Fruit fly (Drosophila melanogaster) whole organism, prepupa: Measurements from ENCODE around the gene ntc.

ENCODE experiments used
- Blimp-1 ChIP-seq: fragments of 200-800 bp; sonication (Bioruptor generic); optimal IDR thresholded peaks from 3 replicates; lab custom pipeline; 2017; ENCODE audit warnings: missing biosample characterization, missing genetic modification characterization, mild to moderate bottlenecking, moderate library complexity, missing genetic modification reagents
- CG10631 ChIP-seq: fragments of 200-800 bp; sonication (Bioruptor generic); optimal IDR thresholded peaks from 2 replicates; lab custom pipeline; 2016; ENCODE audit warnings: missing biosample characterization, missing genetic modification characterization
- CG11294 ChIP-seq: fragments of 200-800 bp; sonication (Bioruptor generic); IDR thresholded peaks from 2 replicates; pipeline ENCODE4 v1.3.6; 2022; ENCODE audit warnings: missing biosample characterization, missing genetic modification characterization
- CG11902 ChIP-seq: fragments of 200-800 bp; sonication (Bioruptor generic); optimal IDR thresholded peaks from 3 replicates; lab custom pipeline; 2016; ENCODE audit warnings: missing biosample characterization, missing genetic modification characterization
- CG15336 ChIP-seq: fragments of 200-800 bp; sonication (Bioruptor generic); IDR thresholded peaks from 2 replicates; pipeline ENCODE4 v1.3.6; 2022; ENCODE audit warnings: missing biosample characterization, missing genetic modification characterization
- CG1621 ChIP-seq: fragments of 200-800 bp; sonication (Bioruptor generic); optimal IDR thresholded peaks from 3 replicates; lab custom pipeline; 2018; ENCODE audit warnings: missing biosample characterization, mild to moderate bottlenecking, missing genetic modification characterization
- CG16779 ChIP-seq: fragments of 200-800 bp; sonication (Bioruptor generic); optimal IDR thresholded peaks from 3 replicates; lab custom pipeline; 2017; ENCODE audit warnings: missing biosample characterization, mild to moderate bottlenecking, missing genetic modification characterization
- CG3032 ChIP-seq: fragments of 200-800 bp; optimal IDR thresholded peaks from 2 replicates; lab custom pipeline; 2019; ENCODE audit warnings: missing biosample characterization, mild to moderate bottlenecking, missing genetic modification characterization, moderate library complexity
- CG31627 ChIP-seq: fragments of 200-800 bp; sonication (Bioruptor generic); optimal IDR thresholded peaks from 3 replicates; lab custom pipeline; 2016; ENCODE audit warnings: missing biosample characterization, missing genetic modification characterization
- CG32006 ChIP-seq: fragments of 200-800 bp; sonication (Bioruptor generic); optimal IDR thresholded peaks from 3 replicates; lab custom pipeline; 2017; ENCODE audit warnings: missing biosample characterization, mild to moderate bottlenecking, missing genetic modification characterization
- CG34406 ChIP-seq: fragments of 200-800 bp; sonication (Bioruptor generic); optimal IDR thresholded peaks from 3 replicates; lab custom pipeline; 2016; ENCODE audit warnings: missing biosample characterization, missing genetic modification characterization
- CG3919 ChIP-seq: fragments of 200-800 bp; sonication (Bioruptor generic); optimal IDR thresholded peaks from 3 replicates; lab custom pipeline; 2016; ENCODE audit warnings: missing biosample characterization, missing genetic modification characterization
- CG4318 ChIP-seq: fragments of 200-800 bp; sonication (Bioruptor generic); optimal IDR thresholded peaks from 3 replicates; lab custom pipeline; 2017; ENCODE audit warnings: missing biosample characterization, mild to moderate bottlenecking, missing genetic modification characterization
- CG6163 ChIP-seq: fragments of 200-800 bp; sonication (Bioruptor generic); IDR thresholded peaks from 3 replicates; pipeline ENCODE4 v1.3.6; 2022; ENCODE audit warnings: missing biosample characterization, missing genetic modification characterization
- CG6276 ChIP-seq: fragments of 200-800 bp; sonication (Bioruptor generic); optimal IDR thresholded peaks from 2 replicates; lab custom pipeline; 2017; ENCODE audit warnings: missing biosample characterization, mild to moderate bottlenecking, missing genetic modification characterization
- CG6792 ChIP-seq: fragments of 200-800 bp; sonication (Bioruptor generic); optimal IDR thresholded peaks from 3 replicates; lab custom pipeline; 2016; ENCODE audit warnings: missing biosample characterization, missing genetic modification characterization
- CG7368 ChIP-seq: fragments of 200-800 bp; sonication (Bioruptor generic); optimal IDR thresholded peaks from 3 replicates; lab custom pipeline; 2016; ENCODE audit warnings: missing biosample characterization, missing genetic modification characterization
- CG8119 ChIP-seq: fragments of 200-800 bp; sonication (Bioruptor generic); IDR thresholded peaks from 3 replicates; pipeline ENCODE4 v1.3.6; 2022; ENCODE audit warnings: missing biosample characterization, missing genetic modification characterization
- CG8319 ChIP-seq: fragments of 200-800 bp; sonication (Bioruptor generic); optimal IDR thresholded peaks from 3 replicates; lab custom pipeline; 2016; ENCODE audit warnings: missing biosample characterization, missing genetic modification characterization
- CG9139 ChIP-seq: fragments of 200-800 bp; sonication (Bioruptor generic); optimal IDR thresholded peaks from 3 replicates; lab custom pipeline; 2017; ENCODE audit warnings: missing biosample characterization, mild to moderate bottlenecking, missing genetic modification characterization
- Eip75B ChIP-seq: fragments of 200-800 bp; sonication (Bioruptor generic); optimal IDR thresholded peaks from 3 replicates; lab custom pipeline; 2016; ENCODE audit warnings: missing biosample characterization, missing genetic modification characterization
- Eip78C ChIP-seq: fragments of 200-800 bp; sonication (Bioruptor generic); peaks from one replicate; lab custom pipeline; 2016; ENCODE audit warnings: missing biosample characterization, missing genetic modification characterization
- Eip93F ChIP-seq: fragments of 200-800 bp; sonication (Bioruptor generic); optimal IDR thresholded peaks from 2 replicates; lab custom pipeline; 2016; ENCODE audit warnings: missing biosample characterization, mild to moderate bottlenecking, missing genetic modification characterization
- Ets21C ChIP-seq: fragments of 200-800 bp; sonication (Bioruptor generic); optimal IDR thresholded peaks from 3 replicates; lab custom pipeline; 2016; ENCODE audit warnings: missing biosample characterization, missing genetic modification characterization
- Ets96B ChIP-seq: fragments of 200-800 bp; optimal IDR thresholded peaks from 2 replicates; lab custom pipeline; 2019; ENCODE audit warnings: missing biosample characterization, mild to moderate bottlenecking, missing genetic modification characterization, moderate library complexity
- Hr39 ChIP-seq: fragments of 200-800 bp; sonication (Bioruptor generic); optimal IDR thresholded peaks from 2 replicates; lab custom pipeline; 2016; ENCODE audit warnings: missing biosample characterization, missing genetic modification characterization
- Hr4 ChIP-seq: fragments of 200-800 bp; sonication (Bioruptor generic); optimal IDR thresholded peaks from 3 replicates; lab custom pipeline; 2016; ENCODE audit warnings: missing biosample characterization, missing genetic modification characterization
- Lpt ChIP-seq: fragments of 200-800 bp; sonication (Bioruptor generic); optimal IDR thresholded peaks from 3 replicates; lab custom pipeline; 2016; ENCODE audit warnings: missing biosample characterization, missing genetic modification characterization
- Met ChIP-seq: fragments of 200-800 bp; sonication (Bioruptor generic); optimal IDR thresholded peaks from 3 replicates; lab custom pipeline; 2016; ENCODE audit warnings: missing biosample characterization, missing genetic modification characterization
- OdsH ChIP-seq: fragments of 200-800 bp; sonication (Bioruptor generic); optimal IDR thresholded peaks from 3 replicates; lab custom pipeline; 2016; ENCODE audit warnings: missing biosample characterization, missing genetic modification characterization
- Sox14 ChIP-seq: fragments of 200-800 bp; sonication (Bioruptor generic); optimal IDR thresholded peaks from 3 replicates; lab custom pipeline; 2016; ENCODE audit warnings: missing biosample characterization, missing genetic modification characterization
- Sox15 ChIP-seq: fragments of 200-800 bp; sonication (Bioruptor generic); optimal IDR thresholded peaks from 3 replicates; lab custom pipeline; 2016; ENCODE audit warnings: missing biosample characterization, missing genetic modification characterization
- achi ChIP-seq: fragments of 200-800 bp; sonication (Bioruptor generic); optimal IDR thresholded peaks from 3 replicates; lab custom pipeline; 2016; ENCODE audit warnings: missing biosample characterization, missing genetic modification characterization
- acj6 ChIP-seq: fragments of 200-800 bp; sonication (Bioruptor generic); optimal IDR thresholded peaks from 3 replicates; lab custom pipeline; 2016; ENCODE audit warnings: missing biosample characterization, missing genetic modification characterization
- cyc ChIP-seq: fragments of 200-800 bp; sonication (Bioruptor generic); optimal IDR thresholded peaks from 3 replicates; lab custom pipeline; 2016; ENCODE audit warnings: missing biosample characterization, missing genetic modification characterization
- dac ChIP-seq: fragments of 200-800 bp; sonication (Bioruptor generic); optimal IDR thresholded peaks from 2 replicates; lab custom pipeline; 2017; ENCODE audit warnings: missing biosample characterization, mild to moderate bottlenecking, missing genetic modification characterization
- dsx ChIP-seq: fragments of 200-800 bp; optimal IDR thresholded peaks from 3 replicates; lab custom pipeline; 2019; ENCODE audit warnings: missing biosample characterization, mild to moderate bottlenecking, missing genetic modification characterization, moderate library complexity; ENCODE audit not compliant: poor library complexity, severe bottlenecking
- fd59A ChIP-seq: fragments of 200-800 bp; sonication (Bioruptor generic); optimal IDR thresholded peaks from 2 replicates; lab custom pipeline; 2017; ENCODE audit warnings: missing biosample characterization, mild to moderate bottlenecking, missing genetic modification characterization, missing genetic modification reagents
- fd85E ChIP-seq: fragments of 200-800 bp; sonication (Bioruptor generic); optimal IDR thresholded peaks from 3 replicates; lab custom pipeline; 2016; ENCODE audit warnings: missing biosample characterization, missing genetic modification characterization
- fkh ChIP-seq: fragments of 200-800 bp; sonication (Bioruptor generic); optimal IDR thresholded peaks from 3 replicates; lab custom pipeline; 2017; ENCODE audit warnings: missing biosample characterization, mild to moderate bottlenecking, missing genetic modification characterization, moderate library complexity
- lz ChIP-seq: fragments of 200-800 bp; sonication (Bioruptor generic); optimal IDR thresholded peaks from 3 replicates; lab custom pipeline; 2016; ENCODE audit warnings: missing biosample characterization, missing genetic modification characterization
- net ChIP-seq: fragments of 200-800 bp; sonication (Bioruptor generic); optimal IDR thresholded peaks from 3 replicates; lab custom pipeline; 2016; ENCODE audit warnings: missing biosample characterization, missing genetic modification characterization
- pdm3 ChIP-seq: fragments of 200-800 bp; sonication (Bioruptor generic); optimal IDR thresholded peaks from 3 replicates; lab custom pipeline; 2016; ENCODE audit warnings: missing biosample characterization, missing genetic modification characterization
- salr ChIP-seq, 2 experiments: fragments of 200-800 bp; sonication (Bioruptor generic); optimal IDR thresholded peaks; 3 replicates each; lab custom pipeline; 2016 to 2018; ENCODE audit warnings: missing biosample characterization in 2 of 2, missing genetic modification characterization in 2 of 2, mild to moderate bottlenecking in 1 of 2
- ss ChIP-seq, 2 experiments: fragments of 200-800 bp; sonication (Bioruptor generic); optimal IDR thresholded peaks; 2 replicates in 1 of 2; 3 replicates in 1 of 2; lab custom pipeline; 2017 to 2018; ENCODE audit warnings: mild to moderate bottlenecking in 2 of 2, missing biosample characterization in 2 of 2, missing genetic modification characterization in 2 of 2, moderate library complexity in 1 of 2
- topi ChIP-seq: fragments of 200-800 bp; sonication (Bioruptor generic); optimal IDR thresholded peaks from 3 replicates; lab custom pipeline; 2016; ENCODE audit warnings: missing biosample characterization, missing genetic modification characterization
- vri ChIP-seq: fragments of 200-800 bp; sonication (Bioruptor generic); optimal IDR thresholded peaks from 3 replicates; lab custom pipeline; 2016; ENCODE audit warnings: missing biosample characterization, mild to moderate bottlenecking, missing genetic modification characterization

The ntc gene

dm6 chr3L:3772284-3772987 lies 33.8 kb downstream of the ntc start (continued):
- no peak for TF ChIP-seq CG1621 (tag; lab: Kevin White, UChicago)
- no peak for TF ChIP-seq topi (GFP tag; lab: Kevin White, UChicago)
- TF ChIP-seq Ets21C (GFP tag; lab: Kevin White, UChicago): peak; percentile 14
- TF ChIP-seq CG6276: no peak
- no peak for TF ChIP-seq Ets96B (tag; lab: Kevin White, UChicago)
- peak; percentile 24 for TF ChIP-seq CG4318
- peak; percentile 56 for TF ChIP-seq Lpt (GFP tag; lab: Kevin White, UChicago)
- TF ChIP-seq, all 60 proteins: peak for 27

DNA sequence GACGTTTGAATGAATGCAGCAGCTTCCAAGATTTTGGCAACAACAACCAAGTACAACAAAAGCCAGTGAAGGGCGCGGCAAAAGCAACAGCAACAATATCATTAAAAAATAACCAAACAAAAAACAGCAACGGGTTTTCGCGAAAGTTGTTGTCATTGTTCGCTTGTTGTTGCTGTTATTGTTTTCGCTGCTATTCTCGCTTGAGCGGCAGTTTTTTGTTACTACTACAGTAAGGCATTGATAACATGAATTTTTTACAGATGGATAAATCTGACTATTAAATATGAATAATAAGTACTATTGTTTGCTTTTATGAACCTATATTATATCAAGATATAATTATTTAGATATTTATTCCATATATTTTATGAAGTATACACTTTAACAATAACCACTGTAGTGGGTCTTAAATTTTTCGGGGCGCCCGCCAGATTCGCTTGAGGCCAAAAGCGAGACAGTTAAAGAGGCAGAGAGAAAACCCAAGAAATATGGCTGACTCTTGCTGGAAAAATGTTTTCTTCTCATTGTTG lies 34.8 kb downstream of the ntc start:
- peak; percentile 59 for TF ChIP-seq Eip75B (GFP tag; lab: Kevin White, UChicago)
- TF ChIP-seq CG32006 (GFP tag; lab: Kevin White, UChicago): peak; percentile 83
- TF ChIP-seq cyc: peak; percentile 71
- peak; percentile 38 for TF ChIP-seq Hr39
- TF ChIP-seq dac: no peak
- peak; percentile 44 for TF ChIP-seq CG4318
- TF ChIP-seq CG8319: peak; percentile 47
- peak; percentile 73 for TF ChIP-seq CG6276
- TF ChIP-seq dsx (GFP tag; lab: Kevin White, UChicago): peak; percentile 85
- TF ChIP-seq CG7368 (GFP tag; lab: Kevin White, UChicago): peak; percentile 74
- TF ChIP-seq CG9139 (GFP tag; lab: Kevin White, UChicago): peak; percentile 80
- peak; percentile 69 for TF ChIP-seq pdm3 (GFP tag; lab: Kevin White, UChicago)
- peak; percentile 5 to 67 for TF ChIP-seq salr (GFP tag; optimal IDR thresholded peaks at IDR 0.05; lab: Kevin White, UChicago)
- TF ChIP-seq net: peak; percentile 56
- TF ChIP-seq Blimp-1 (GFP tag; lab: Kevin White, UChicago): peak; percentile 68
- TF ChIP-seq topi (GFP tag; lab: Kevin White, UChicago): peak; percentile 76
- TF ChIP-seq lz: peak; percentile 77
- peak; percentile 91 for TF ChIP-seq CG34406 (GFP tag; lab: Kevin White, UChicago)
- peak; percentile 81 for TF ChIP-seq CG10631 (GFP tag; lab: Kevin White, UChicago)
- peak; percentile 17 for TF ChIP-seq fd85E (GFP tag; lab: Kevin White, UChicago)
- TF ChIP-seq CG11902 (GFP tag; lab: Kevin White, UChicago): peak; percentile 64
- TF ChIP-seq fkh (GFP tag; lab: Kevin White, UChicago): no peak
- TF ChIP-seq acj6 (GFP tag; lab: Kevin White, UChicago): peak; percentile 88
- peak; percentile 89 for TF ChIP-seq CG6792 (GFP tag; lab: Kevin White, UChicago)
- TF ChIP-seq Ets21C (GFP tag; lab: Kevin White, UChicago): peak; percentile 35
- TF ChIP-seq Eip93F (GFP tag; lab: Kevin White, UChicago): no peak
- TF ChIP-seq achi: peak; percentile 88
- TF ChIP-seq Sox15 (GFP tag; lab: Kevin White, UChicago): peak; percentile 60
- TF ChIP-seq fd59A: peak; percentile 34
- peak; percentile 61 for TF ChIP-seq CG16779 (tag; lab: Kevin White, UChicago)
- peak; percentile 48 for TF ChIP-seq vri
- peak; percentile 79 for TF ChIP-seq CG11294 (GFP tag; lab: Robert Waterston, UW)
- peak; percentile 97 for TF ChIP-seq Eip78C
- TF ChIP-seq CG8119 (GFP tag; lab: Robert Waterston, UW): peak; percentile 91
- TF ChIP-seq CG15336: peak; percentile 92
- peak; percentile 40 for TF ChIP-seq Sox14
- peak; percentile 76 for TF ChIP-seq Ets96B (tag; lab: Kevin White, UChicago)
- peak; percentile 84 to 86 for TF ChIP-seq ss (GFP tag; optimal IDR thresholded peaks at IDR 0.05; lab: Kevin White, UChicago)
- peak; percentile 71 for TF ChIP-seq CG3032
- TF ChIP-seq OdsH: peak; percentile 89
- TF ChIP-seq CG6163 (GFP tag; lab: Robert Waterston, UW): peak; percentile 80
- peak; percentile 57 for TF ChIP-seq CG31627 (GFP tag; lab: Kevin White, UChicago)
- peak; percentile 85 for TF ChIP-seq CG3919 (GFP tag; lab: Kevin White, UChicago)
- peak; percentile 79 for TF ChIP-seq Met (GFP tag; lab: Kevin White, UChicago)
- peak; percentile 70 for TF ChIP-seq Hr4 (GFP tag; lab: Kevin White, UChicago)
